Fruit fly (Drosophila melanogaster): ENCODE results near the gene CG42748.

Gene CG42748

dm6 chr2L:22139354-22139753 is 8.3 kb downstream of the CG42748 start:
- TF ChIP-seq br (GFP tag; optimal IDR thresholded peaks at IDR 0.05) = peak; percentile 29
- no peak for TF ChIP-seq rgr (GFP tag; optimal IDR thresholded peaks at IDR 0.05)

- TF ChIP-seq woc (GFP tag; optimal IDR thresholded peaks at IDR 0.05) = no peak
- TF ChIP-seq Dfd (GFP tag; optimal IDR thresholded peaks at IDR 0.05) = no peak
- no peak for TF ChIP-seq Abd-B (GFP tag; optimal IDR thresholded peaks at IDR 0.05)
- no peak for TF ChIP-seq dmrt93B (GFP tag; optimal IDR thresholded peaks at IDR 0.05)
- TF ChIP-seq dsf (GFP tag; optimal IDR thresholded peaks at IDR 0.05; ENCODE audit: borderline replicate concordance) = no peak
- TF ChIP-seq CG32264 (GFP tag; optimal IDR thresholded peaks at IDR 0.05) = no peak
- no peak for TF ChIP-seq Myc (optimal IDR thresholded peaks at IDR 0.05)
- TF ChIP-seq rgr (GFP tag; optimal IDR thresholded peaks at IDR 0.05) = no peak
Observed at dm6 chr2L:22139960-22140359, 8.9 kb downstream of the CG42748 start.

dm6 chr2L:22142696-22143176 is 11.7 kb downstream of the CG42748 start:
- TF ChIP-seq usp (GFP tag; optimal IDR thresholded peaks at IDR 0.05) (no peak), fru (GFP tag; optimal IDR thresholded peaks at IDR 0.05) (no peak), psq (GFP tag; optimal IDR thresholded peaks at IDR 0.05) (no peak), ey (GFP tag; optimal IDR thresholded peaks at IDR 0.05) (no peak), Jra (GFP tag; optimal IDR thresholded peaks at IDR 0.05) (no peak), brk (GFP tag; optimal IDR thresholded peaks at IDR 0.05) (no peak), Rel (GFP tag; optimal IDR thresholded peaks at IDR 0.05) (no peak), Rel (tag; optimal IDR thresholded peaks at IDR 0.05) (no peak), woc (GFP tag; optimal IDR thresholded peaks at IDR 0.05) (no peak), dmrt93B (GFP tag; optimal IDR thresholded peaks at IDR 0.05) (no peak), HLH106 (tag; optimal IDR thresholded peaks at IDR 0.05) (no peak), Vsx2 (GFP tag; optimal IDR thresholded peaks at IDR 0.05; ENCODE audit: partially characterized antibody) (no peak), N (GFP tag; optimal IDR thresholded peaks at IDR 0.05) (no peak), CG32264 (GFP tag; optimal IDR thresholded peaks at IDR 0.05) (no peak), CG9705 (GFP tag; optimal IDR thresholded peaks at IDR 0.05) (no peak), Abd-B (GFP tag; optimal IDR thresholded peaks at IDR 0.05) (no peak), sv (GFP tag; optimal IDR thresholded peaks at IDR 0.05) (no peak), dsf (GFP tag; optimal IDR thresholded peaks at IDR 0.05; ENCODE audit: borderline replicate concordance) (no peak), Hr78 (GFP tag; optimal IDR thresholded peaks at IDR 0.05) (no peak)

- TF ChIP-seq tai (GFP tag; optimal IDR thresholded peaks at IDR 0.05) (no peak), Hr78 (GFP tag; optimal IDR thresholded peaks at IDR 0.05) (no peak), Vsx2 (GFP tag; optimal IDR thresholded peaks at IDR 0.05; ENCODE audit: partially characterized antibody) (no peak), rgr (GFP tag; optimal IDR thresholded peaks at IDR 0.05) (no peak), pan (optimal IDR thresholded peaks at IDR 0.05) (no peak)
Observed at dm6 chr2L:22144127-22144526, 13.1 kb downstream of the CG42748 start.

dm6 chr2L:22145269-22145917 is 14.4 kb downstream of the CG42748 start:
- TF ChIP-seq Dfd (GFP tag; optimal IDR thresholded peaks at IDR 0.05) (peak; percentile 72), h (GFP tag; optimal IDR thresholded peaks at IDR 0.05) (no peak)

- no peak for TF ChIP-seq woc (GFP tag; optimal IDR thresholded peaks at IDR 0.05)
- peak; percentile 8 for TF ChIP-seq Dif (GFP tag; optimal IDR thresholded peaks at IDR 0.05; ENCODE audit: partially characterized antibody)
- no peak for TF ChIP-seq Hr78 (GFP tag; optimal IDR thresholded peaks at IDR 0.05)
- TF ChIP-seq dl (GFP tag; optimal IDR thresholded peaks at IDR 0.05; ENCODE audit: insufficient read depth in 1 of 2, partially characterized antibody in 2 of 2) = no peak
- TF ChIP-seq Mio (GFP tag; optimal IDR thresholded peaks at IDR 0.05) = no peak
- TF ChIP-seq Vsx2 (GFP tag; optimal IDR thresholded peaks at IDR 0.05; ENCODE audit: partially characterized antibody) = no peak
- TF ChIP-seq GATAd (GFP tag; optimal IDR thresholded peaks at IDR 0.05) = no peak
- no peak for TF ChIP-seq Myc (optimal IDR thresholded peaks at IDR 0.05)
Observed at dm6 chr2L:22146247-22146646, 15.2 kb downstream of the CG42748 start.

All from whole organism, wandering third instar larva.